Fruit fly (Drosophila melanogaster) whole organism, adult: Measurements from ENCODE around the gene CG31200.

Experiments used
- CG11617 ChIP-seq: fragments of 200-800 bp; sonication (Bioruptor generic); optimal IDR thresholded peaks from 2 replicates; lab custom pipeline; 2017; ENCODE audit warnings: mild to moderate bottlenecking, missing biosample characterization, missing genetic modification reagents, missing genetic modification characterization
- CG12768 ChIP-seq: fragments of 200-800 bp; sonication (Bioruptor generic); optimal IDR thresholded peaks from 2 replicates; lab custom pipeline; 2017; ENCODE audit warnings: missing biosample characterization, missing genetic modification characterization, mild to moderate bottlenecking, moderate library complexity, missing genetic modification reagents
- CG5204 ChIP-seq: fragments of 200-800 bp; sonication (Bioruptor generic); optimal IDR thresholded peaks from 2 replicates; lab custom pipeline; 2016; ENCODE audit warnings: missing biosample characterization, missing genetic modification characterization
- CG7045 ChIP-seq: fragments of 200-800 bp; sonication (Bioruptor generic); optimal IDR thresholded peaks from 2 replicates; lab custom pipeline; 2017; ENCODE audit warnings: missing biosample characterization, mild to moderate bottlenecking, missing genetic modification characterization
- Mnt ChIP-seq: fragments of 200-800 bp; sonication (Bioruptor generic); optimal IDR thresholded peaks from 2 replicates; lab custom pipeline; 2016; ENCODE audit warnings: missing biosample characterization, mild to moderate bottlenecking, missing genetic modification characterization
- cnc ChIP-seq, 2 experiments: fragments of >200 bp; optimal IDR thresholded peaks; 2 replicates each; lab custom pipeline; 2017
- ovo ChIP-seq: fragments of 200-800 bp; sonication (Bioruptor generic); optimal IDR thresholded peaks from 2 replicates; lab custom pipeline; 2016; ENCODE audit warnings: missing biosample characterization, missing genetic modification characterization
- tj ChIP-seq: fragments of 200-800 bp; sonication (Bioruptor generic); optimal IDR thresholded peaks from 3 replicates; lab custom pipeline; 2017; ENCODE audit warnings: missing biosample characterization, mild to moderate bottlenecking, missing genetic modification characterization, moderate library complexity
- toe ChIP-seq: fragments of 200-800 bp; sonication (Bioruptor generic); optimal IDR thresholded peaks from 2 replicates; lab custom pipeline; 2016; ENCODE audit warnings: missing biosample characterization, missing genetic modification characterization

dm6 chr3R:20764058-20764457 lies 18.9 kb upstream of the CG31200 start:
- TF ChIP-seq Mnt (GFP tag; lab: Kevin White, UChicago) (no peak), cnc (optimal IDR thresholded peaks at IDR 0.05; lab: Kevin White, UChicago) (no peak), ovo (GFP tag; lab: Kevin White, UChicago) (no peak), toe (GFP tag; lab: Kevin White, UChicago) (no peak), CG5204 (GFP tag; lab: Kevin White, UChicago) (no peak), CG11617 (GFP tag; lab: Kevin White, UChicago) (no peak), CG7045 (GFP tag; lab: Kevin White, UChicago) (no peak), tj (GFP tag; lab: Kevin White, UChicago) (no peak), CG12768 (GFP tag; lab: Kevin White, UChicago) (no peak)
